Worm (Caenorhabditis elegans) whole organism, L2 larva: ENCODE data around the gene srw-76.

ENCODE experiments used
- alr-1 ChIP-seq: fragments of 150-350 bp; optimal IDR thresholded peaks from 2 replicates; lab custom pipeline; 2014; ENCODE audit warnings: missing biosample characterization, missing genetic modification characterization
- egl-27 ChIP-seq: sonication (generic microtip); optimal IDR thresholded peaks from 3 replicates; lab custom pipeline; 2017; ENCODE audit warnings: missing biosample characterization, missing genetic modification reagents, missing genetic modification characterization
- lin-11 ChIP-seq: fragments of 150-350 bp; sonication (generic microtip); optimal IDR thresholded peaks from 2 replicates; lab custom pipeline; 2014; ENCODE audit warnings: missing biosample characterization, missing genetic modification characterization, inconsistent platforms, mixed read lengths
- nhr-11 ChIP-seq: fragments of 150-350 bp; optimal IDR thresholded peaks from 2 replicates; lab custom pipeline; 2014; ENCODE audit warnings: missing biosample characterization, missing genetic modification characterization
- nhr-12 ChIP-seq: fragments of 150-350 bp; optimal IDR thresholded peaks from 2 replicates; lab custom pipeline; 2014; ENCODE audit warnings: missing biosample characterization, missing genetic modification characterization
- nhr-6 ChIP-seq: fragments of 150-350 bp; optimal IDR thresholded peaks from 2 replicates; lab custom pipeline; 2014; ENCODE audit warnings: missing biosample characterization, missing genetic modification characterization
- skn-1 ChIP-seq: sonication (generic microtip); optimal IDR thresholded peaks from 2 replicates; lab custom pipeline; 2017; ENCODE audit warnings: missing biosample characterization, missing genetic modification characterization
- ztf-1 ChIP-seq: fragments of 200-800 bp; sonication (Bioruptor generic); conservative IDR thresholded peaks from 2 replicates; pipeline ENCODE4 v1.3.6; 2022; ENCODE audit warnings: missing genetic modification characterization, missing compliant biosample characterization
- ztf-11 ChIP-seq: sonication (generic microtip); optimal IDR thresholded peaks from 2 replicates; lab custom pipeline; 2017; ENCODE audit warnings: missing biosample characterization, missing genetic modification characterization

DNA sequence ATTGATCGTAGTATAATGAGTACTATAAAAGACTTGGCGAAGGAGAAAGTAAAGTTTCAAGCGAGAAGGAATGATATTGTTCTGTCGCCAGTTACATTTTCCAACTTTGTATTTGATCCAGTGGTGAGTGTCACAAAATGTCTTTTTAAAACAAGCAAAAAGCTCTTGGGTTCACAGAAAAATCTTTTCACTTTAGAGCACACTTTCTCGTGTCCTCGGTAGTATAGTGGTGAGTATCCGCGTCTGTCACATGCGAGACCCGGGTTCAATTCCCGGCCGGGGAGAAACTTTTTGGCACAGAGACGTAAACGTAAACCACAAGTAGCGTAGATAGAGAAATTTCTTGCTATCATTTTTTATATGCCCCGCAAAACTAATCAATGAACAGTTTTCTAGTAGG is 2.3 kb upstream of the srw-76 start:
- TF ChIP-seq egl-27, result no peak
- TF ChIP-seq alr-1 (tag; lab: Kevin White, UChicago), result no peak
- TF ChIP-seq ztf-1 (GFP tag; lab: Robert Waterston, UW), result no peak
- TF ChIP-seq skn-1 (tag; lab: Kevin White, UChicago), result no peak
- TF ChIP-seq nhr-12 (tag; lab: Kevin White, UChicago), result no peak
- no peak for TF ChIP-seq ztf-11
- TF ChIP-seq nhr-6 (tag; lab: Kevin White, UChicago), result no peak
- no peak for TF ChIP-seq nhr-11
- no peak for TF ChIP-seq lin-11 (tag; lab: Kevin White, UChicago)
